Fruit fly (Drosophila melanogaster): Measurements from ENCODE around the gene Vti1b.

- TF ChIP-seq CG8478 (optimal IDR thresholded peaks at IDR 0.05) (no peak), CTCF (optimal IDR thresholded peaks at IDR 0.05) (no peak)
Measured at dm6 chr3R:18393436-18393835, 3.4 kb upstream of the Vti1b start.

Data from S2 (cell line).